Worm (Caenorhabditis elegans): Measurements from ENCODE around the gene str-185.

- TF ChIP-seq pqm-1 (tag; optimal IDR thresholded peaks at IDR 0.05) (no peak), F10B5.3 (tag; optimal IDR thresholded peaks at IDR 0.05) (no peak), lir-3 (tag; optimal IDR thresholded peaks at IDR 0.05) (no peak), snpc-4 (tag; optimal IDR thresholded peaks at IDR 0.05) (no peak), lin-39 (tag; optimal IDR thresholded peaks at IDR 0.05) (no peak), zag-1 (tag; optimal IDR thresholded peaks at IDR 0.05) (no peak), ceh-82 (tag; optimal IDR thresholded peaks at IDR 0.05) (no peak), mdl-1 (tag; optimal IDR thresholded peaks at IDR 0.05) (no peak)
Measured at ce11 chrIV:4395555-4395954, 34.2 kb downstream of the str-185 start.
